Fruit fly (Drosophila melanogaster) whole organism, adult: ENCODE data around the gene Datp.

Experiments used
- CG11617 ChIP-seq: fragments of 200-800 bp; sonication (Bioruptor generic); optimal IDR thresholded peaks from 2 replicates; lab custom pipeline; 2017; ENCODE audit warnings: mild to moderate bottlenecking, missing biosample characterization, missing genetic modification reagents, missing genetic modification characterization
- CG14711 ChIP-seq: fragments of 200-800 bp; sonication (Bioruptor generic); optimal IDR thresholded peaks from 2 replicates; lab custom pipeline; 2018; ENCODE audit warnings: missing biosample characterization, mild to moderate bottlenecking, missing genetic modification characterization, moderate library complexity
- CG1620 ChIP-seq: fragments of 200-800 bp; sonication (Bioruptor generic); optimal IDR thresholded peaks from 2 replicates; lab custom pipeline; 2016; ENCODE audit warnings: missing biosample characterization, missing genetic modification characterization
- CG5204 ChIP-seq: fragments of 200-800 bp; sonication (Bioruptor generic); optimal IDR thresholded peaks from 2 replicates; lab custom pipeline; 2016; ENCODE audit warnings: missing biosample characterization, missing genetic modification characterization
- CG7045 ChIP-seq: fragments of 200-800 bp; sonication (Bioruptor generic); optimal IDR thresholded peaks from 2 replicates; lab custom pipeline; 2017; ENCODE audit warnings: missing biosample characterization, mild to moderate bottlenecking, missing genetic modification characterization
- Clk ChIP-seq: fragments of 200-800 bp; sonication (Bioruptor generic); optimal IDR thresholded peaks from 2 replicates; lab custom pipeline; 2017; ENCODE audit warnings: missing biosample characterization, missing genetic modification characterization
- Crg-1 ChIP-seq: fragments of 200-800 bp; sonication (Bioruptor generic); optimal IDR thresholded peaks from 2 replicates; lab custom pipeline; 2016; ENCODE audit warnings: missing biosample characterization, missing genetic modification characterization
- Hr96 ChIP-seq: fragments of 200-800 bp; sonication (Bioruptor generic); optimal IDR thresholded peaks from 2 replicates; lab custom pipeline; 2016; ENCODE audit warnings: missing biosample characterization, missing genetic modification characterization
- Mnt ChIP-seq: fragments of 200-800 bp; sonication (Bioruptor generic); optimal IDR thresholded peaks from 2 replicates; lab custom pipeline; 2016; ENCODE audit warnings: missing biosample characterization, mild to moderate bottlenecking, missing genetic modification characterization
- bab1 ChIP-seq: fragments of 200-800 bp; sonication (Bioruptor generic); optimal IDR thresholded peaks from 3 replicates; lab custom pipeline; 2019; ENCODE audit warnings: missing biosample characterization, mild to moderate bottlenecking, missing genetic modification characterization, moderate library complexity
- cic ChIP-seq: fragments of 200-800 bp; sonication (Bioruptor generic); optimal IDR thresholded peaks from 2 replicates; lab custom pipeline; 2017; ENCODE audit warnings: missing biosample characterization, mild to moderate bottlenecking, missing genetic modification characterization, moderate library complexity
- kay ChIP-seq: fragments of 200-800 bp; sonication (Bioruptor generic); peaks from one replicate; lab custom pipeline; 2016; ENCODE audit warnings: missing biosample characterization, missing genetic modification characterization, borderline replicate concordance
- pad ChIP-seq: fragments of 200-800 bp; sonication (Bioruptor generic); optimal IDR thresholded peaks from 3 replicates; lab custom pipeline; 2017; ENCODE audit warnings: missing biosample characterization, missing genetic modification characterization, mild to moderate bottlenecking, moderate library complexity, missing genetic modification reagents

DNA sequence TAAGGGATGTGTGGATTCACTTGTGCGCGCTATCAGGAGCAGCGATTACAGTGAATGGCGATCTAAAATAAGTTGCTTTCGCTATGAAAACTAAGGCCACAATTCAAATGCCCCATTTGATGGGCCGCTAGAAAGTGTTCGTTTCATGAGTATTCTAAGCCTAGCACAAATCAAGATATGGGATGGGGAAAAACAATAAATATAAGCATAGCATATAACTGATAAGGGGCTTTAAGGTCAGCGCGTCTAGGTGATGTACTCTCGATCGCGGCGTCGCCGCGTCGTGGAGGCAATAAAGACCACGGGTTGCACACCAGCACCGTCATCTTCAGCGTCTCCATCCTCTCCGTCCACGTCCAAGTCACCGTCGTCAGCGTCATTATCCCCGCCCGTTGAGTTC is 22.2 kb upstream of the Datp start:
- TF ChIP-seq Clk (GFP tag; lab: Kevin White, UChicago) (no peak), bab1 (no peak), pad (GFP tag; lab: Kevin White, UChicago) (no peak), CG5204 (no peak), CG7045 (no peak), Crg-1 (no peak), cic (GFP tag; lab: Kevin White, UChicago) (no peak), CG1620 (GFP tag; lab: Kevin White, UChicago) (no peak), CG14711 (tag; lab: Kevin White, UChicago) (no peak), CG11617 (GFP tag; lab: Kevin White, UChicago) (no peak), Hr96 (GFP tag; lab: Kevin White, UChicago) (no peak), kay (GFP tag; lab: Kevin White, UChicago) (no peak), Mnt (GFP tag; lab: Kevin White, UChicago) (no peak)
